Worm (Caenorhabditis elegans) whole organism, L4 larva: ENCODE measurements around the gene Y59E1A.4.

Experiments
- F10B5.3 ChIP-seq: sonication (generic microtip); optimal IDR thresholded peaks from 2 replicates; lab custom pipeline; 2016; ENCODE audit warnings: mild to moderate bottlenecking, missing genetic modification characterization, missing compliant biosample characterization
- F37D6.2 ChIP-seq: sonication (generic microtip); optimal IDR thresholded peaks from 2 replicates; lab custom pipeline; 2016; ENCODE audit warnings: mild to moderate bottlenecking, missing genetic modification characterization, missing compliant biosample characterization
- T20F7.1 ChIP-seq: fragments of 200-800 bp; sonication (Bioruptor generic); optimal IDR thresholded peaks from 2 replicates; lab custom pipeline; 2018; ENCODE audit warnings: mild to moderate bottlenecking, missing genetic modification characterization, missing compliant biosample characterization
- Y75B8A.6 ChIP-seq: fragments of 200-800 bp; sonication (Bioruptor generic); IDR thresholded peaks from 2 replicates; pipeline ENCODE4 v1.3.6; 2022; ENCODE audit warnings: missing genetic modification reagents, missing genetic modification characterization, missing compliant biosample characterization
- aha-1 ChIP-seq: fragments of 150-350 bp; peaks from one replicate; lab custom pipeline; 2014; ENCODE audit warnings: missing biosample characterization, missing genetic modification characterization
- ceh-20 ChIP-seq: fragments of 200-800 bp; sonication (Bioruptor generic); IDR thresholded peaks from 2 replicates; pipeline ENCODE4 v1.3.6; 2022; ENCODE audit warnings: missing genetic modification reagents, missing genetic modification characterization, missing compliant biosample characterization
- cey-2 ChIP-seq: sonication (generic microtip); optimal IDR thresholded peaks from 3 replicates; lab custom pipeline; 2017; ENCODE audit warnings: missing genetic modification characterization, mild to moderate bottlenecking, missing compliant biosample characterization, antibody characterized with exemption, borderline replicate concordance; ENCODE audit not compliant: insufficient read depth
- daf-16 ChIP-seq, 3 experiments: sonication (generic microtip); optimal IDR thresholded peaks; 2 replicates each; lab custom pipeline; 2016 to 2017; ENCODE audit warnings: missing genetic modification characterization in 3 of 3, missing genetic modification reagents in 3 of 3, mild to moderate bottlenecking in 2 of 3, missing compliant biosample characterization in 2 of 3, missing biosample characterization in 1 of 3, moderate library complexity in 1 of 3
- daf-19 ChIP-seq: fragments of 200-800 bp; sonication (Bioruptor generic); conservative IDR thresholded peaks from 2 replicates; pipeline ENCODE4 v1.3.6; 2022; ENCODE audit warnings: missing genetic modification characterization, missing compliant biosample characterization
- daf-8 ChIP-seq: fragments of 200-800 bp; sonication (Bioruptor generic); IDR thresholded peaks from 2 replicates; pipeline ENCODE4 v1.3.6; 2022; ENCODE audit warnings: missing genetic modification characterization, missing compliant biosample characterization
- dmd-6 ChIP-seq: fragments of 200-800 bp; sonication (Bioruptor generic); IDR thresholded peaks from 2 replicates; pipeline ENCODE4 v1.3.6; 2022; ENCODE audit warnings: missing genetic modification reagents, missing genetic modification characterization, missing compliant biosample characterization
- dmd-9 ChIP-seq: fragments of 200-800 bp; sonication (Bioruptor generic); IDR thresholded peaks from 2 replicates; pipeline ENCODE4 v1.3.6; 2022; ENCODE audit warnings: missing genetic modification reagents, missing genetic modification characterization, missing compliant biosample characterization
- dpl-1 ChIP-seq: fragments of 150-350 bp; optimal IDR thresholded peaks from 2 replicates; lab custom pipeline; 2014; ENCODE audit warnings: missing biosample characterization, missing genetic modification reagents, missing genetic modification characterization
- duxl-1 ChIP-seq: sonication (generic microtip); optimal IDR thresholded peaks from 2 replicates; lab custom pipeline; 2016; ENCODE audit warnings: mild to moderate bottlenecking, missing genetic modification characterization, moderate library complexity, missing compliant biosample characterization; ENCODE audit not compliant: poor library complexity
- hlh-11 ChIP-seq: fragments of 200-800 bp; sonication (Bioruptor generic); optimal IDR thresholded peaks from 2 replicates; lab custom pipeline; 2018; ENCODE audit warnings: mild to moderate bottlenecking, missing genetic modification characterization, missing compliant biosample characterization
- hlh-30 ChIP-seq: sonication (generic microtip); optimal IDR thresholded peaks from 2 replicates; lab custom pipeline; 2017; ENCODE audit warnings: antibody characterized with exemption, mild to moderate bottlenecking, missing genetic modification characterization, missing compliant biosample characterization; ENCODE audit not compliant: insufficient read depth
- lin-29 ChIP-seq: fragments of 200-800 bp; sonication (Bioruptor generic); IDR thresholded peaks from 2 replicates; pipeline ENCODE4 v1.3.6; 2022; ENCODE audit warnings: missing genetic modification reagents, missing genetic modification characterization, missing compliant biosample characterization
- lin-39 ChIP-seq: fragments of 150-350 bp; optimal IDR thresholded peaks from 2 replicates; lab custom pipeline; 2014; ENCODE audit warnings: missing biosample characterization, missing genetic modification reagents, missing genetic modification characterization
- lsy-2 ChIP-seq, 2 experiments: fragments of 150-350 bp in 1 of 2; sonication (generic microtip) in 1 of 2; optimal IDR thresholded peaks; 2 replicates each; lab custom pipeline; 2014 to 2017; ENCODE audit warnings: missing biosample characterization in 2 of 2, missing genetic modification characterization in 2 of 2
- mes-2 ChIP-seq: sonication (generic microtip); optimal IDR thresholded peaks from 2 replicates; lab custom pipeline; 2016; ENCODE audit warnings: missing genotype, mild to moderate bottlenecking, missing genetic modification characterization, missing compliant biosample characterization; ENCODE audit not compliant: poor library complexity, severe bottlenecking
- nhr-28 ChIP-seq: fragments of 150-350 bp; optimal IDR thresholded peaks from 2 replicates; lab custom pipeline; 2014; ENCODE audit warnings: missing biosample characterization, missing genetic modification characterization
- nhr-42 ChIP-seq: fragments of 200-800 bp; sonication (Bioruptor generic); IDR thresholded peaks from 2 replicates; pipeline ENCODE4 v1.3.6; 2022; ENCODE audit warnings: missing genetic modification characterization, missing compliant biosample characterization
- nhr-48 ChIP-seq: sonication (generic microtip); optimal IDR thresholded peaks from 2 replicates; lab custom pipeline; 2016; ENCODE audit warnings: mild to moderate bottlenecking, missing genetic modification characterization, missing compliant biosample characterization
- nhr-76 ChIP-seq: fragments of 150-350 bp; optimal IDR thresholded peaks from 2 replicates; lab custom pipeline; 2014; ENCODE audit warnings: missing biosample characterization, missing genetic modification characterization
- pha-4 ChIP-seq, 2 experiments: fragments of 150-350 bp in 1 of 2; fragments of 200-800 bp in 1 of 2; sonication (Bioruptor generic) in 1 of 2; IDR thresholded peaks in 1 of 2; optimal IDR thresholded peaks in 1 of 2; 2 replicates each; pipeline versions ENCODE4 v1.3.6 to Lab custom; 2014 to 2022; ENCODE audit warnings: missing genetic modification characterization in 2 of 2, missing genetic modification reagents in 2 of 2, missing biosample characterization in 1 of 2, missing compliant biosample characterization in 1 of 2
- pqm-1 ChIP-seq: sonication (generic microtip); optimal IDR thresholded peaks from 2 replicates; lab custom pipeline; 2017; ENCODE audit warnings: missing biosample characterization, missing genetic modification characterization
- rbr-2 ChIP-seq: sonication (generic microtip); optimal IDR thresholded peaks from 2 replicates; lab custom pipeline; 2016; ENCODE audit warnings: missing genotype, missing genetic modification characterization, missing compliant biosample characterization
- set-16 ChIP-seq: fragments of 200-800 bp; sonication (Bioruptor generic); IDR thresholded peaks from 2 replicates; pipeline ENCODE4 v1.3.6; 2022; ENCODE audit warnings: missing genetic modification reagents, missing genetic modification characterization, missing compliant biosample characterization
- snpc-4 ChIP-seq: fragments of 150-350 bp; optimal IDR thresholded peaks from 2 replicates; lab custom pipeline; 2014; ENCODE audit warnings: missing biosample characterization, missing genetic modification characterization
- unc-39 ChIP-seq: sonication (generic microtip); optimal IDR thresholded peaks from 2 replicates; lab custom pipeline; 2017; ENCODE audit warnings: missing biosample characterization, missing genetic modification characterization
- vab-7 ChIP-seq: fragments of 200-800 bp; sonication (Bioruptor generic); IDR thresholded peaks from 2 replicates; pipeline ENCODE4 v1.3.6; 2022; ENCODE audit warnings: missing genetic modification reagents, missing genetic modification characterization, missing compliant biosample characterization
- ztf-11 ChIP-seq: fragments of 150-350 bp; optimal IDR thresholded peaks from 2 replicates; lab custom pipeline; 2014; ENCODE audit warnings: missing biosample characterization, missing genetic modification characterization
- ztf-7 ChIP-seq: fragments of 150-350 bp; optimal IDR thresholded peaks from 2 replicates; lab custom pipeline; 2014; ENCODE audit warnings: missing biosample characterization, missing genetic modification characterization

Gene Y59E1A.4

ce11 chrX:1939887-1940286, at the start of gene Y59E1A.4:
Y59E1A.4 (minus strand) TSS chrX:1939987.
- TF ChIP-seq dmd-6 (GFP tag; lab: Robert Waterston, UW): no peak
- TF ChIP-seq lin-29: no peak
- TF ChIP-seq dmd-9: no peak
- no peak for TF ChIP-seq pha-4 (GFP tag; IDR thresholded peaks at IDR 0.05; lab: Robert Waterston, UW)
- TF ChIP-seq pha-4 (tag; optimal IDR thresholded peaks at IDR 0.05; lab: Kevin White, UChicago): no peak
- TF ChIP-seq vab-7 (GFP tag; lab: Robert Waterston, UW): no peak
- TF ChIP-seq Y75B8A.6: no peak
- TF ChIP-seq pqm-1 (tag; lab: Kevin White, UChicago): no peak
- no peak for TF ChIP-seq cey-2

- TF ChIP-seq daf-16 (GFP tag; optimal IDR thresholded peaks at IDR 0.05; lab: Kevin White, UChicago) (peak in 1 of 2 experiments; percentile 26), daf-16 (tag; optimal IDR thresholded peaks at IDR 0.05; lab: Kevin White, UChicago) (no peak), nhr-42 (GFP tag; lab: Robert Waterston, UW) (no peak), duxl-1 (tag; lab: Kevin White, UChicago) (peak; percentile 99), dpl-1 (no peak)
These were observed 49.8 kb upstream of the Y59E1A.4 start, which contains the start of gene meg-3 for ce11 chrX:1989576-1989975. meg-3 (minus strand) TSS chrX:1989607.

ce11 chrX:1984831-1985230, 45.0 kb upstream of the Y59E1A.4 start:
- TF ChIP-seq unc-39 (no peak), hlh-11 (tag; lab: Kevin White, UChicago) (no peak), nhr-28 (tag; lab: Kevin White, UChicago) (no peak), ztf-7 (tag; lab: Kevin White, UChicago) (no peak), dmd-6 (GFP tag; lab: Robert Waterston, UW) (no peak), lin-39 (no peak), ceh-20 (no peak), hlh-30 (tag; lab: Kevin White, UChicago) (no peak), F37D6.2 (tag; lab: Kevin White, UChicago) (no peak), rbr-2 (tag; lab: Kevin White, UChicago) (no peak), nhr-76 (tag; lab: Kevin White, UChicago) (no peak), snpc-4 (tag; lab: Kevin White, UChicago) (no peak), ztf-11 (no peak), T20F7.1 (GFP tag; lab: Kevin White, UChicago) (no peak), lsy-2 (tag; optimal IDR thresholded peaks at IDR 0.05; lab: Kevin White, UChicago) (no peak), set-16 (GFP tag; lab: Robert Waterston, UW) (no peak), nhr-48 (no peak), daf-19 (GFP tag; lab: Robert Waterston, UW) (no peak), daf-8 (GFP tag; lab: Robert Waterston, UW) (no peak), mes-2 (no peak)

ce11 chrX:1981654-1982053, 41.9 kb upstream of the Y59E1A.4 start:
- no peak for TF ChIP-seq lin-39
- peak; percentile 20 for TF ChIP-seq aha-1 (tag; lab: Kevin White, UChicago)

- no peak for TF ChIP-seq F10B5.3 (tag; lab: Kevin White, UChicago)
- peak; percentile 91 for TF ChIP-seq duxl-1 (tag; lab: Kevin White, UChicago)
These were observed 37.9 kb upstream of the Y59E1A.4 start, which contains the start of gene F52D2.12 for ce11 chrX:1977708-1978107. F52D2.12 (plus strand) TSS chrX:1978014.
